Worm (Caenorhabditis elegans) whole organism, L1 larva: Measurements from ENCODE around the gene plrg-1.

ENCODE experiments used
- aha-1 ChIP-seq: fragments of 150-350 bp; optimal IDR thresholded peaks from 2 replicates; lab custom pipeline; 2014; ENCODE audit warnings: missing biosample characterization, missing genetic modification characterization
- fos-1 ChIP-seq: fragments of 150-350 bp; optimal IDR thresholded peaks from 2 replicates; lab custom pipeline; 2014; ENCODE audit warnings: missing biosample characterization, missing genetic modification characterization
- lin-15B ChIP-seq: fragments of 150-350 bp; sonication (generic microtip); optimal IDR thresholded peaks from 3 replicates; lab custom pipeline; 2014; ENCODE audit warnings: missing biosample characterization, missing genetic modification characterization
- lin-35 ChIP-seq, 2 experiments: fragments of 150-350 bp; optimal IDR thresholded peaks; 2 replicates each; lab custom pipeline; 2014; ENCODE audit warnings: missing biosample characterization in 2 of 2, missing genetic modification characterization in 2 of 2, missing genetic modification reagents in 2 of 2
- nhr-237 ChIP-seq: fragments of 150-350 bp; optimal IDR thresholded peaks from 2 replicates; lab custom pipeline; 2014; ENCODE audit warnings: missing biosample characterization, missing genetic modification characterization
- tbx-2 ChIP-seq: sonication (generic microtip); optimal IDR thresholded peaks from 2 replicates; lab custom pipeline; 2016; ENCODE audit warnings: missing genetic modification characterization, missing compliant biosample characterization
- zag-1 ChIP-seq: fragments of 150-350 bp; optimal IDR thresholded peaks from 2 replicates; lab custom pipeline; 2014; ENCODE audit warnings: missing biosample characterization, missing genetic modification characterization

DNA sequence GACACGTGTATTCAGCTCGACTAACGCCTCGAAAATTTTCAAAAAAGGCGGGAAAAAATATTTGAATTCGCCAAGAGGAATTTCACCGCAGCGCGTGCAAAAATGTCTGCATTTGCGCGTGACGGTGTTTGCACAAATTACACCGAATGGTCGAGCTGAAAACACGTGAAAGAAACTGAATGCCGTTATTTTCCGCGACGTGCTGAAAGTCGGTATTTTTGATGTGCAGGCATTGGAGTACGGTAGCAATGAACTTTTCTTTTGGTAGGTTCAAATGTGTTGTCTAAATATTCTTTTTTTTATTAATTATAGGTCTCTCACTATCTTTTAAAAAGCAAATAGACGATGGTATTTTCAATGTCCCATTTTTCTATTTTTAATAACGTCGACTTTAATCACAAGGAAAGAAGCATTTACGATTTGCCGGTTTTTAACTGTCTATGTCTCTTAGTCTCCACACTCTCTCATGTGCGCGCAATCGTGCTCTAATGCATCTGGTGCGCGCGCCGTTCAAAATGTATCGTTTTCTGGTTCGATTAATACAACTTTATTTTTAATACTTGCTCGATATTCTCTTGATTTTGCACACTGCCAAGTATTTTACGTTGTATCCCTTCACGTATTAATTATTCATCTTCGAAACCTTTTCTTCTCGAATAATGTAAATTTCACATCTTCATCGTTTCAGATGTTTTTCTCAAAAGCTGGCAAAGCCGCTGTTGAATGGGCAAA, 5.9 kb upstream of the plrg-1 start, which contains the start of the genes C29A12.1 and lig-1:
- TF ChIP-seq tbx-2 (tag; lab: Kevin White, UChicago) (no peak), zag-1 (tag; lab: Kevin White, UChicago) (no peak), lin-35 (GFP tag; optimal IDR thresholded peaks at IDR 0.05; lab: Kevin White, UChicago) (peak; percentile 45 to 88), lin-15B (tag; lab: Kevin White, UChicago) (peak; percentile 42), aha-1 (no peak), fos-1 (no peak), nhr-237 (tag; lab: Kevin White, UChicago) (no peak)
